Worm (Caenorhabditis elegans): ENCODE measurements around the gene C50E3.12.

C50E3.12 gene

ce11 chrV:7624152-7624551 is 2.3 kb upstream of the C50E3.12 start, which contains the start of gene C50E3.13:
Gene C50E3.13, minus strand, starts transcription at chrV:7624252.
- TF ChIP-seq daf-19 (GFP tag; conservative IDR thresholded peaks at IDR 0.05) = no peak
- no peak for TF ChIP-seq ceh-32 (tag; optimal IDR thresholded peaks at IDR 0.05; ENCODE audit: poor library complexity)
- no peak for TF ChIP-seq F37D6.2 (tag; optimal IDR thresholded peaks at IDR 0.05)
- TF ChIP-seq skn-1 (tag; optimal IDR thresholded peaks at IDR 0.05) = no peak
- TF ChIP-seq saeg-2 (GFP tag; IDR thresholded peaks at IDR 0.05) = no peak
- TF ChIP-seq hif-1 (tag; optimal IDR thresholded peaks at IDR 0.05) = no peak
- no peak for TF ChIP-seq set-16 (GFP tag; IDR thresholded peaks at IDR 0.05)
- no peak for TF ChIP-seq fkh-10 (GFP tag; optimal IDR thresholded peaks at IDR 0.05)
- TF ChIP-seq cey-2 (tag; optimal IDR thresholded peaks at IDR 0.05; ENCODE audit: borderline replicate concordance, insufficient read depth) = no peak
- TF ChIP-seq dmd-6 (GFP tag; IDR thresholded peaks at IDR 0.05) = no peak
- TF ChIP-seq ceh-20 (GFP tag; IDR thresholded peaks at IDR 0.05) = no peak
- no peak for TF ChIP-seq F44E2.7 (GFP tag; IDR thresholded peaks at IDR 0.05)
- no peak for TF ChIP-seq ZK546.5 (tag; optimal IDR thresholded peaks at IDR 0.05)
- TF ChIP-seq F49E8.2 (tag; optimal IDR thresholded peaks at IDR 0.05; ENCODE audit: borderline replicate concordance) = no peak
- TF ChIP-seq hlh-11 (tag; optimal IDR thresholded peaks at IDR 0.05) = no peak
- TF ChIP-seq arid-1 (GFP tag; conservative IDR thresholded peaks at IDR 0.05) = no peak
- TF ChIP-seq lin-39 (tag; optimal IDR thresholded peaks at IDR 0.05) = no peak

- TF ChIP-seq tag-97 (GFP tag; IDR thresholded peaks at IDR 0.05) = no peak
- no peak for TF ChIP-seq unc-130 (GFP tag; optimal IDR thresholded peaks at IDR 0.05)
- no peak for TF ChIP-seq set-16 (GFP tag; IDR thresholded peaks at IDR 0.05)
- no peak for TF ChIP-seq madf-5 (GFP tag; IDR thresholded peaks at IDR 0.05)
- TF ChIP-seq sdz-12 (GFP tag; optimal IDR thresholded peaks at IDR 0.05) = no peak
- peak in 1 of 2 experiments; percentile 78 for TF ChIP-seq unc-62 (GFP tag; optimal IDR thresholded peaks at IDR 0.05 in 1 of 2)
- TF ChIP-seq unc-62 (tag; optimal IDR thresholded peaks at IDR 0.05) = no peak
- TF ChIP-seq lsy-2 (tag; optimal IDR thresholded peaks at IDR 0.05) = no peak
These were observed 3.7 kb downstream of the C50E3.12 start, which contains the start of gene C50E3.15 for ce11 chrV:7618114-7618513. Gene C50E3.15, plus strand, starts transcription at chrV:7618414.

ce11 chrV:7612044-7612443 is 9.8 kb downstream of the C50E3.12 start, which contains the start of gene clec-215:
Gene clec-215, plus strand, starts transcription at chrV:7612344.
- no peak for TF ChIP-seq F44E2.7 (GFP tag; IDR thresholded peaks at IDR 0.05)
- TF ChIP-seq hmg-1.1 (GFP tag; IDR thresholded peaks at IDR 0.05) = no peak
- TF ChIP-seq lin-13 (GFP tag; optimal IDR thresholded peaks at IDR 0.05) = no peak
- no peak for TF ChIP-seq Y75B8A.6 (GFP tag; IDR thresholded peaks at IDR 0.05)
- no peak for TF ChIP-seq zag-1 (tag; optimal IDR thresholded peaks at IDR 0.05)
- no peak for TF ChIP-seq fkh-10 (GFP tag; optimal IDR thresholded peaks at IDR 0.05)

ce11 chrV:7609698-7610420 is 12.0 kb downstream of the C50E3.12 start, which contains the start of the genes folt-3 and clec-214:
Gene folt-3, minus strand, starts transcription at chrV:7609748.
Gene clec-214, plus strand, starts transcription at chrV:7610370.
- TF ChIP-seq nhr-28 (tag; optimal IDR thresholded peaks at IDR 0.05) (peak; percentile 80), dmd-6 (GFP tag; IDR thresholded peaks at IDR 0.05) (no peak)

ce11 chrV:7604858-7605257 is 17.0 kb downstream of the C50E3.12 start, which contains the start of gene clec-213:
Gene clec-213, plus strand, starts transcription at chrV:7605158.
- no peak for TF ChIP-seq nhr-25 (tag; optimal IDR thresholded peaks at IDR 0.05; ENCODE audit: borderline replicate concordance, insufficient read depth)
- no peak for TF ChIP-seq tra-1 (GFP tag; IDR thresholded peaks at IDR 0.05)
- no peak for TF ChIP-seq nhr-6 (tag; optimal IDR thresholded peaks at IDR 0.05)

Measured in whole organism, L4 larva.